Worm (Caenorhabditis elegans): Measurements from ENCODE around the gene Y39A3B.1.

DNA sequence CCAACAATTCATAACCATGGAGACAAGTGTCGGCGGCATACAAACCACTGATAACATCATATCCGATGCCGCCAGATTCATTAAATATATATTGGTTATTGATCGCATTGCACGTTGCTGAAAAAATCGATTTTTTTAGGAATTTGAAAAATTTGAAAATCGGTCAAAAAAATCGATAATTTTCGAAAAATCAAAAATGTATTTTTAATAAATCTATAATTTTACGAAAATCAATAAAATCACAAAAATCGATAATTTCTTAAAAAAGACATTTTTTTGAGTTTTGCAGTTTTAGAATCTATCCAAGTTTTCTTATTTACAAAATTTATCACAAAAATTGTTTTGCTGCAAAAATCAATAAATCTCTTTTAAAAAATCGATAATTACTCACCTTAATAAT lies 9.7 kb downstream of the Y39A3B.1 start:
- no peak for TF ChIP-seq jun-1 (tag; optimal IDR thresholded peaks at IDR 0.05)
- TF ChIP-seq nhr-11 (tag; optimal IDR thresholded peaks at IDR 0.05), result no peak
- TF ChIP-seq pqm-1 (tag; optimal IDR thresholded peaks at IDR 0.05), result no peak
- no peak for TF ChIP-seq aly-2 (tag; optimal IDR thresholded peaks at IDR 0.05)
- TF ChIP-seq lin-39 (tag; optimal IDR thresholded peaks at IDR 0.05), result no peak
- TF ChIP-seq ztf-4 (tag; optimal IDR thresholded peaks at IDR 0.05), result no peak
- TF ChIP-seq fkh-2 (tag; optimal IDR thresholded peaks at IDR 0.05), result no peak
- no peak for TF ChIP-seq unc-62 (GFP tag; optimal IDR thresholded peaks at IDR 0.05)
- no peak for TF ChIP-seq snpc-4 (tag; optimal IDR thresholded peaks at IDR 0.05)
- TF ChIP-seq nhr-12 (tag; optimal IDR thresholded peaks at IDR 0.05), result no peak
- no peak for TF ChIP-seq ZK546.5 (tag; optimal IDR thresholded peaks at IDR 0.05)
- no peak for TF ChIP-seq nhr-76 (tag; optimal IDR thresholded peaks at IDR 0.05)
